Worm (Caenorhabditis elegans): ENCODE measurements around the gene sbt-1.

sbt-1 gene

DNA sequence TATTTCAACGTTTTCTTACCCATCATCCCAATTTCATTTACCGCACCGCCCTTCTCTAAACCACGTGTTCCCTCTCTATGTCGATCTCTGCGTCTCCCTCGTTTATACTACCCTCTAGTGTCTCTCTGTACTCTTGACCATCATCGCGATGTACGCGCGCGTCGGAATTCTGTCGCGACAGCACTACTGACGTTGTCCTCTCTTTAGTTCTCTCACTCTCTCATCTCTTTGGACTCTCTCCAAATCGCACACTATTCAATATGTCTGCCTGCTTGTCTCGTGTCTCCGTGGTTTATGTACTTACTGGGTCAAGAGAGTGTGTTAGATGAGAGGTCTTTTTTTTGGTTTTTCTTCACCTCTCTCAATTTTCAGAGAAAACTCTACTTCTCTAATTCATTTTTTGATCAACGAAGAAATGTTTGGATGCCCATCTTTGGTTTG, 50.4 kb downstream of the sbt-1 start (continued):
- peak; percentile 96 for TF ChIP-seq dmd-6 (GFP tag; IDR thresholded peaks at IDR 0.05)
- TF ChIP-seq rbr-2 (tag; optimal IDR thresholded peaks at IDR 0.05): peak; percentile 97
- peak; percentile 70 for TF ChIP-seq dpl-1 (GFP tag; optimal IDR thresholded peaks at IDR 0.05)
- TF ChIP-seq dmd-8 (GFP tag; IDR thresholded peaks at IDR 0.05): 0 out of 2 replicates have a peak, but pooled peaks have one; percentile 14
